Fruit fly (Drosophila melanogaster): ENCODE data around the gene CG43317.

DNA sequence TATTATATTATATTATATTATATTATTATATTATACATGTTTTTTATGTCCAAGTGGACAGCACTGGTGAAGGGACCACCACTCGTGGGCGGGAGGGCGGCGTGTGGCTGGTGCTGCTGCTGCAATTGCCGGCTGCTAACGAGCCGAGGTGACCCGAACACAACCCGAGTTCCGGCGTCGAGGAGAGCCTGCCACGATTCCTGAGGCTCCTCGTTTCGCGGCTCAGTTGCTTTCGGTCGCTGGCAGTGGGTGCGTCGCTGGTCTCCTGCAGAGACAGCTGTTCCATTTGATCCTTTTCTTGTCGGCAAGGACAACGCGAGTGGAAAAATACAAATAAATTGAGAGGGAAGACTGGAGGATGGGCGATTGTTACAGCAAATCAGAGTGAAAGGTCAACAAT is 23.9 kb downstream of the CG43317 start:
- TF ChIP-seq CG8478 (optimal IDR thresholded peaks at IDR 0.05) = no peak
- no peak for TF ChIP-seq CTCF (optimal IDR thresholded peaks at IDR 0.05)

Measured in S2 (cell line).